Worm (Caenorhabditis elegans) whole organism, young adult: ENCODE data around the gene attf-5.
A peak's percentile ranks its signal among the peaks of the same experiment; 100 is the strongest.

Experiments
- B0019.2 ChIP-seq: fragments of 200-800 bp; sonication (Bioruptor generic); conservative IDR thresholded peaks from 2 replicates; pipeline ENCODE4 v1.3.6; 2022; ENCODE audit warnings: missing genetic modification reagents, missing genetic modification characterization, missing compliant biosample characterization
- B0261.1 ChIP-seq: sonication (generic microtip); optimal IDR thresholded peaks from 2 replicates; lab custom pipeline; 2016; ENCODE audit warnings: mild to moderate bottlenecking, missing genetic modification characterization, moderate library complexity, missing compliant biosample characterization
- C17E4.6 ChIP-seq: fragments of 200-800 bp; sonication (Bioruptor generic); IDR thresholded peaks from 2 replicates; pipeline ENCODE4 v1.3.6; 2022; ENCODE audit warnings: missing genetic modification reagents, missing genetic modification characterization, missing compliant biosample characterization
- F22D6.2 ChIP-seq: sonication (generic microtip); optimal IDR thresholded peaks from 2 replicates; lab custom pipeline; 2016; ENCODE audit warnings: mild to moderate bottlenecking, missing genetic modification characterization, missing compliant biosample characterization
- F37B4.10 ChIP-seq: fragments of 200-800 bp; sonication (Bioruptor generic); IDR thresholded peaks from 2 replicates; pipeline ENCODE4 v1.3.6; 2022; ENCODE audit warnings: missing genetic modification characterization, missing compliant biosample characterization
- F39B2.1 ChIP-seq: fragments of 200-800 bp; sonication (Bioruptor generic); IDR thresholded peaks from 2 replicates; pipeline ENCODE4 v1.3.6; 2022; ENCODE audit warnings: missing genetic modification reagents, missing genetic modification characterization, missing compliant biosample characterization
- F52B5.7 ChIP-seq: sonication (generic microtip); optimal IDR thresholded peaks from 2 replicates; lab custom pipeline; 2016; ENCODE audit warnings: mild to moderate bottlenecking, missing genetic modification characterization, missing compliant biosample characterization
- F57A8.1 ChIP-seq: fragments of 200-800 bp; sonication (Bioruptor generic); optimal IDR thresholded peaks from 2 replicates; lab custom pipeline; 2018; ENCODE audit warnings: mild to moderate bottlenecking, missing genetic modification characterization, moderate library complexity, missing compliant biosample characterization
- T07F8.4 ChIP-seq: sonication (generic microtip); optimal IDR thresholded peaks from 2 replicates; lab custom pipeline; 2016; ENCODE audit warnings: mild to moderate bottlenecking, missing genetic modification characterization, moderate library complexity, missing compliant biosample characterization
- Y67H2A.10 ChIP-seq: fragments of 200-800 bp; sonication (Bioruptor generic); conservative IDR thresholded peaks from 2 replicates; pipeline ENCODE4 v1.3.6; 2022; ENCODE audit warnings: missing genetic modification reagents, missing genetic modification characterization, missing compliant biosample characterization
- ZK185.1 ChIP-seq: sonication (generic microtip); optimal IDR thresholded peaks from 2 replicates; lab custom pipeline; 2016; ENCODE audit warnings: mild to moderate bottlenecking, missing genetic modification characterization, missing compliant biosample characterization; ENCODE audit not compliant: poor library complexity, severe bottlenecking
- aptf-2 ChIP-seq: fragments of 200-800 bp; sonication (Bioruptor generic); conservative IDR thresholded peaks from 2 replicates; pipeline ENCODE4 v1.3.6; 2022; ENCODE audit warnings: missing genetic modification reagents, missing genetic modification characterization, missing compliant biosample characterization
- aptf-3 ChIP-seq: fragments of 200-800 bp; sonication (Bioruptor generic); IDR thresholded peaks from 2 replicates; pipeline ENCODE4 v1.3.6; 2022; ENCODE audit warnings: missing genetic modification characterization, missing compliant biosample characterization
- bed-2 ChIP-seq: fragments of 200-800 bp; sonication (Bioruptor generic); IDR thresholded peaks from 2 replicates; pipeline ENCODE4 v1.3.6; 2022; ENCODE audit warnings: missing genetic modification reagents, missing genetic modification characterization, missing compliant biosample characterization
- cebp-1 ChIP-seq, 2 experiments: fragments of 200-800 bp in 1 of 2; sonication (Bioruptor generic) in 1 of 2; sonication (generic microtip) in 1 of 2; IDR thresholded peaks in 1 of 2; optimal IDR thresholded peaks in 1 of 2; 2 replicates each; pipeline versions ENCODE4 v1.3.6 to Lab custom; 2017 to 2022; ENCODE audit warnings: missing compliant biosample characterization in 2 of 2, missing genetic modification characterization in 2 of 2, mild to moderate bottlenecking in 1 of 2, missing genetic modification reagents in 1 of 2, moderate library complexity in 1 of 2
- ceh-100 ChIP-seq: fragments of 200-800 bp; sonication (Bioruptor generic); IDR thresholded peaks from 2 replicates; pipeline ENCODE4 v1.3.6; 2022; ENCODE audit warnings: missing genetic modification reagents, missing genetic modification characterization, missing compliant biosample characterization
- ceh-40 ChIP-seq: fragments of 200-800 bp; sonication (Bioruptor generic); IDR thresholded peaks from 2 replicates; pipeline ENCODE4 v1.3.6; 2022; ENCODE audit warnings: missing genetic modification characterization, missing compliant biosample characterization
- dpl-1 ChIP-seq: fragments of 150-350 bp; optimal IDR thresholded peaks from 2 replicates; lab custom pipeline; 2014; ENCODE audit warnings: missing biosample characterization, missing genetic modification reagents, missing genetic modification characterization
- egl-18 ChIP-seq: fragments of 200-800 bp; sonication (Bioruptor generic); IDR thresholded peaks from 2 replicates; pipeline ENCODE4 v1.3.6; 2022; ENCODE audit warnings: missing genetic modification reagents, missing genetic modification characterization, missing compliant biosample characterization
- ets-4 ChIP-seq: fragments of 200-800 bp; sonication (Bioruptor generic); optimal IDR thresholded peaks from 2 replicates; lab custom pipeline; 2018; ENCODE audit warnings: mild to moderate bottlenecking, missing genetic modification characterization, missing compliant biosample characterization
- hsf-1 ChIP-seq: fragments of 200-800 bp; sonication (Bioruptor generic); IDR thresholded peaks from 2 replicates; pipeline ENCODE4 v1.3.6; 2022; ENCODE audit warnings: missing genetic modification reagents, missing genetic modification characterization, missing compliant biosample characterization
- let-526 ChIP-seq: fragments of 200-800 bp; sonication (Bioruptor generic); IDR thresholded peaks from 2 replicates; pipeline ENCODE4 v1.3.6; 2022; ENCODE audit warnings: missing genetic modification reagents, missing genetic modification characterization, missing compliant biosample characterization
- let-607 ChIP-seq, 2 experiments: fragments of 200-800 bp in 1 of 2; sonication (Bioruptor generic) in 1 of 2; sonication (generic microtip) in 1 of 2; optimal IDR thresholded peaks; 2 replicates each; lab custom pipeline; 2016 to 2018; ENCODE audit warnings: mild to moderate bottlenecking in 2 of 2, missing compliant biosample characterization in 2 of 2, missing genetic modification characterization in 2 of 2, moderate library complexity in 2 of 2, missing genotype in 1 of 2
- lin-54 ChIP-seq: fragments of 200-800 bp; sonication (Bioruptor generic); optimal IDR thresholded peaks from 2 replicates; lab custom pipeline; 2018; ENCODE audit warnings: mild to moderate bottlenecking, missing genetic modification characterization, missing compliant biosample characterization
- madf-10 ChIP-seq: sonication (generic microtip); optimal IDR thresholded peaks from 2 replicates; lab custom pipeline; 2016; ENCODE audit warnings: mild to moderate bottlenecking, missing genetic modification characterization, missing compliant biosample characterization
- madf-8 ChIP-seq: fragments of 200-800 bp; sonication (Bioruptor generic); conservative IDR thresholded peaks from 2 replicates; pipeline ENCODE4 v1.3.6; 2022; ENCODE audit warnings: missing genetic modification reagents, missing genetic modification characterization, missing compliant biosample characterization
- nhr-120 ChIP-seq: fragments of 200-800 bp; sonication (Bioruptor generic); IDR thresholded peaks from 2 replicates; pipeline ENCODE4 v1.3.6; 2022; ENCODE audit warnings: missing genetic modification characterization, missing compliant biosample characterization
- nhr-80 ChIP-seq: sonication (generic microtip); optimal IDR thresholded peaks from 2 replicates; lab custom pipeline; 2016; ENCODE audit warnings: missing genetic modification characterization, missing compliant biosample characterization
- nhr-90 ChIP-seq: sonication (generic microtip); optimal IDR thresholded peaks from 2 replicates; lab custom pipeline; 2016; ENCODE audit warnings: missing genotype, mild to moderate bottlenecking, missing genetic modification characterization, missing compliant biosample characterization
- pha-4 ChIP-seq: fragments of 150-350 bp; sonication (generic microtip); optimal IDR thresholded peaks from 2 replicates; lab custom pipeline; 2014; ENCODE audit warnings: missing biosample characterization, missing genetic modification reagents, missing genetic modification characterization
- repo-1 ChIP-seq: sonication (generic microtip); optimal IDR thresholded peaks from 2 replicates; lab custom pipeline; 2017; ENCODE audit warnings: mild to moderate bottlenecking, missing genetic modification characterization, missing compliant biosample characterization
- sdz-38 ChIP-seq: sonication (generic microtip); optimal IDR thresholded peaks from 2 replicates; lab custom pipeline; 2016; ENCODE audit warnings: missing genotype, missing genetic modification characterization, missing compliant biosample characterization
- snpc-1.3 ChIP-seq: sonication (generic microtip); optimal IDR thresholded peaks from 2 replicates; lab custom pipeline; 2017; ENCODE audit warnings: missing genetic modification characterization, mild to moderate bottlenecking, missing compliant biosample characterization, antibody characterized with exemption, moderate library complexity, missing genotype, missing genetic modification reagents; ENCODE audit not compliant: insufficient read depth
- snpc-3.4 ChIP-seq: sonication (generic microtip); optimal IDR thresholded peaks from 2 replicates; lab custom pipeline; 2017; ENCODE audit warnings: missing genetic modification characterization, mild to moderate bottlenecking, missing compliant biosample characterization, antibody characterized with exemption, moderate library complexity, missing genotype, missing genetic modification reagents
- snpc-4 ChIP-seq, 5 experiments: fragments of 150-350 bp in 1 of 5; sonication (generic microtip) in 4 of 5; optimal IDR thresholded peaks; 2 replicates each; lab custom pipeline; 2014 to 2018; ENCODE audit warnings: missing genetic modification characterization in 5 of 5, missing biosample characterization in 3 of 5, antibody characterized with exemption in 2 of 5, mild to moderate bottlenecking in 2 of 5, missing compliant biosample characterization in 2 of 5, missing genotype in 2 of 5, moderate library complexity in 2 of 5, missing genetic modification reagents in 1 of 5
- unc-62 ChIP-seq: fragments of 150-350 bp; optimal IDR thresholded peaks from 2 replicates; lab custom pipeline; 2014; ENCODE audit warnings: missing biosample characterization, missing genetic modification reagents, missing genetic modification characterization
- xnd-1 ChIP-seq: sonication (generic microtip); optimal IDR thresholded peaks from 2 replicates; lab custom pipeline; 2016; ENCODE audit warnings: missing genotype, missing genetic modification reagents, missing genetic modification characterization, missing compliant biosample characterization
- ztf-3 ChIP-seq: fragments of 200-800 bp; sonication (Bioruptor generic); optimal IDR thresholded peaks from 2 replicates; lab custom pipeline; 2018; ENCODE audit warnings: mild to moderate bottlenecking, missing genetic modification characterization, missing compliant biosample characterization

Gene attf-5

DNA sequence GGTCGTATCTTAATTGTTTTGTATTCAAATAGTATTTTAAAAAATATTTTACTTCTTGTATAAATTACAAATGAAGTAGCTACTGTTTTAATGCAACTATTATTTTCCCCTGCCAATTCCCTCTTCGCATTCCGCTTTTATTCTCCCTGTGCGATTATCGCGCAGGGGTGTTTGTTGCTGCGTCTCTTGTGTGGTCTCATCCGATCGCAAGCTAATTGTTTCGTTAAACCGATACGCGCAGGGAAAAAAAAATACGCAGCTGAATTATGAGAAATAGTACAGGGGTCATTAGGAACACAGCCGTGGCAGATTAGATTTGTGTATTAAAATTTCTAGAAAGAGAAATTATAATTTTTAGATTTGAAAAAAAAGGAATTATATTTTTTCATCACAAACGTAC, 18.4 kb downstream of the attf-5 start (continued):
- peak; percentile 60 for TF ChIP-seq snpc-4 (GFP tag; optimal IDR thresholded peaks at IDR 0.05; lab: Kevin White, UChicago)
- peak; percentile 78 to 90 (median 84) for TF ChIP-seq snpc-4 (tag; optimal IDR thresholded peaks at IDR 0.05; lab: Kevin White, UChicago)
- TF ChIP-seq nhr-120 (GFP tag; lab: Robert Waterston, UW) = 0 out of 2 replicates have a peak, but pooled peaks have one; percentile 36
- TF ChIP-seq, all 124 proteins: peak for 92

DNA sequence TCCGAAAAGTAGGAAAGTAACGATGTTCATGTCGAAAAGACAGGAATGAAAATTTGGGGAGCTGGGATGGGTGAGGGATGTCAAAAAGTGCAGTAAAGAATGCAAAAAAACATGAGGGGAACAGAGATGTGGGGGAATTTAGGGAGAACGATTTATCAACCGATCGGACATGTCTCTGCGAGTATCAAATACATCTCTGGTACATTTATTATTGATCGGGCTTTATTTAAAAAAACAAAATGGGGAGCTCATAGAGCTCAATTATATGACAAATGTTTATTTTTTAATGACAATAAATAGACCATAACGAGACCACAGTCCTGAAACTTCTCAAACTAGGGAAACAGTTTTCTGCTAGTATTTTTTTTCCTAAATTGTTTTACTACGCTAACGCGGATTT, 22.5 kb downstream of the attf-5 start, which contains the start of gene F25E2.2:
Gene F25E2.2, minus strand, starts transcription at position 101 of the 400 bp plus-strand sequence.
- TF ChIP-seq aptf-2 (GFP tag; lab: Robert Waterston, UW) (no peak), sdz-38 (tag; lab: Kevin White, UChicago) (no peak), ceh-100 (GFP tag; lab: Robert Waterston, UW) (no peak)

ce11 chrX:812264-812663, 24.1 kb downstream of the attf-5 start:
- TF ChIP-seq ceh-40 (GFP tag; lab: Robert Waterston, UW) (no peak), dpl-1 (no peak), nhr-80 (tag; lab: Kevin White, UChicago) (peak; percentile 36), ceh-100 (GFP tag; lab: Robert Waterston, UW) (no peak), unc-62 (GFP tag; lab: Kevin White, UChicago) (no peak), madf-10 (tag; lab: Kevin White, UChicago) (no peak), let-607 (tag; optimal IDR thresholded peaks at IDR 0.05; lab: Kevin White, UChicago) (peak in 1 of 2 experiments; percentile 17)

DNA sequence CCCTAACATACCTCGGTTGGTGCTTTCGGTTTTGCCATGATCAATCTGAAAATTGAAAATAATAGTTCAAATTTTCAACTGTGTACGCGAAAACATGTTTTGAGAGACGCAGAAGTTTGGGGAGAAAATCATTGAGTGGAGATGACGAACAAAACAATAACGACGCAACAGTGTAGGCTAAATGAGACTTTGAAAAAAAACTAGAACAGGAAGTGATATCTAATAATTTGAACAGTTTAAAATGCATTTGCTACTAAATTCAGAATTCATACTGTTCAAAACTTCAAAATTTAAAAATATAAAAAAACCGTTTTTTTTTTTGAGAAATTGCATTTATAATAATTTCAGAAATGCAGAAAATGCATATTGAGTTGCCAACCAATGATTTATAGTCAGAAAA, 24.9 kb downstream of the attf-5 start, which contains the start of gene F25E2.3:
Gene F25E2.3, minus strand, starts transcription at position 101 of the 400 bp plus-strand sequence.
- no peak for TF ChIP-seq egl-18
- no peak for TF ChIP-seq aptf-3 (GFP tag; lab: Robert Waterston, UW)
- no peak for TF ChIP-seq hsf-1 (GFP tag; lab: Robert Waterston, UW)
- no peak for TF ChIP-seq nhr-90 (tag; lab: Kevin White, UChicago)
- TF ChIP-seq ets-4 = no peak
- no peak for TF ChIP-seq sdz-38 (tag; lab: Kevin White, UChicago)
- no peak for TF ChIP-seq xnd-1 (tag; lab: Kevin White, UChicago)
- no peak for TF ChIP-seq bed-2 (GFP tag; lab: Robert Waterston, UW)
- no peak for TF ChIP-seq T07F8.4 (tag; lab: Kevin White, UChicago)
- no peak for TF ChIP-seq C17E4.6 (GFP tag; lab: Robert Waterston, UW)
- TF ChIP-seq let-526 (GFP tag; lab: Robert Waterston, UW) = no peak
- TF ChIP-seq lin-54 (GFP tag; lab: Kevin White, UChicago) = no peak

- TF ChIP-seq let-607 (tag; optimal IDR thresholded peaks at IDR 0.05; lab: Kevin White, UChicago) (peak in 1 of 2 experiments; percentile 26), ztf-3 (GFP tag; lab: Kevin White, UChicago) (no peak), F52B5.7 (no peak), nhr-80 (tag; lab: Kevin White, UChicago) (peak; percentile 91), snpc-3.4 (tag; lab: Kevin White, UChicago) (no peak), Y67H2A.10 (no peak), F57A8.1 (GFP tag; lab: Kevin White, UChicago) (no peak)
Observed at ce11 chrX:815929-816328, 27.8 kb downstream of the attf-5 start, which contains the start of gene ifd-2. ifd-2 (minus strand) TSS chrX:815929.

ce11 chrX:817984-818383, 29.8 kb downstream of the attf-5 start:
- no peak for TF ChIP-seq B0019.2 (GFP tag; lab: Robert Waterston, UW)
- no peak for TF ChIP-seq F39B2.1 (GFP tag; lab: Robert Waterston, UW)
- TF ChIP-seq F37B4.10 = no peak
- TF ChIP-seq ZK185.1 (tag; lab: Kevin White, UChicago) = no peak
- TF ChIP-seq F22D6.2 (tag; lab: Kevin White, UChicago) = no peak
- TF ChIP-seq B0261.1 (tag; lab: Kevin White, UChicago) = no peak
- TF ChIP-seq Y67H2A.10 = no peak
- no peak for TF ChIP-seq cebp-1 (GFP tag; IDR thresholded peaks at IDR 0.05; lab: Robert Waterston, UW)
- no peak for TF ChIP-seq cebp-1 (tag; optimal IDR thresholded peaks at IDR 0.05; lab: Kevin White, UChicago)
- TF ChIP-seq repo-1 = no peak
- no peak for TF ChIP-seq madf-8 (GFP tag; lab: Robert Waterston, UW)
- no peak for TF ChIP-seq lin-54 (GFP tag; lab: Kevin White, UChicago)
- no peak for TF ChIP-seq pha-4 (tag; lab: Kevin White, UChicago)
- no peak for TF ChIP-seq snpc-1.3 (tag; lab: Kevin White, UChicago)
- no peak for TF ChIP-seq nhr-90 (tag; lab: Kevin White, UChicago)
